Worm (Caenorhabditis elegans) whole organism, young adult: ENCODE results near the gene mgl-1.

ENCODE experiments used
- B0019.2 ChIP-seq: fragments of 200-800 bp; sonication (Bioruptor generic); conservative IDR thresholded peaks from 2 replicates; pipeline ENCODE4 v1.3.6; 2022; ENCODE audit warnings: missing genetic modification reagents, missing genetic modification characterization, missing compliant biosample characterization
- B0261.1 ChIP-seq: sonication (generic microtip); optimal IDR thresholded peaks from 2 replicates; lab custom pipeline; 2016; ENCODE audit warnings: mild to moderate bottlenecking, missing genetic modification characterization, moderate library complexity, missing compliant biosample characterization
- C17E4.6 ChIP-seq: fragments of 200-800 bp; sonication (Bioruptor generic); IDR thresholded peaks from 2 replicates; pipeline ENCODE4 v1.3.6; 2022; ENCODE audit warnings: missing genetic modification reagents, missing genetic modification characterization, missing compliant biosample characterization
- D2030.7 ChIP-seq: fragments of 200-800 bp; sonication (Bioruptor generic); IDR thresholded peaks from 2 replicates; pipeline ENCODE4 v1.3.6; 2022; ENCODE audit warnings: missing genetic modification reagents, missing genetic modification characterization, missing compliant biosample characterization
- F33H1.4 ChIP-seq: fragments of 200-800 bp; sonication (Bioruptor generic); IDR thresholded peaks from 2 replicates; pipeline ENCODE4 v1.3.6; 2022; ENCODE audit warnings: missing genetic modification reagents, missing genetic modification characterization, missing compliant biosample characterization
- F39B2.1 ChIP-seq: fragments of 200-800 bp; sonication (Bioruptor generic); IDR thresholded peaks from 2 replicates; pipeline ENCODE4 v1.3.6; 2022; ENCODE audit warnings: missing genetic modification reagents, missing genetic modification characterization, missing compliant biosample characterization
- F49E8.2 ChIP-seq: sonication (generic microtip); optimal IDR thresholded peaks from 3 replicates; lab custom pipeline; 2017; ENCODE audit warnings: missing genetic modification characterization, mild to moderate bottlenecking, missing compliant biosample characterization, antibody characterized with exemption, moderate library complexity; ENCODE audit not compliant: insufficient read depth
- K11D2.4 ChIP-seq: fragments of 200-800 bp; sonication (Bioruptor generic); IDR thresholded peaks from 2 replicates; pipeline ENCODE4 v1.3.6; 2022; ENCODE audit warnings: missing genetic modification reagents, missing genetic modification characterization, missing compliant biosample characterization
- K12H6.12 ChIP-seq: fragments of 200-800 bp; sonication (Bioruptor generic); optimal IDR thresholded peaks from 2 replicates; lab custom pipeline; 2018; ENCODE audit warnings: mild to moderate bottlenecking, missing genetic modification characterization, missing compliant biosample characterization
- T07F8.4 ChIP-seq: sonication (generic microtip); optimal IDR thresholded peaks from 2 replicates; lab custom pipeline; 2016; ENCODE audit warnings: mild to moderate bottlenecking, missing genetic modification characterization, moderate library complexity, missing compliant biosample characterization
- Y53F4B.3 ChIP-seq: fragments of 200-800 bp; sonication (Bioruptor generic); IDR thresholded peaks from 2 replicates; pipeline ENCODE4 v1.3.6; 2022; ENCODE audit warnings: missing genetic modification reagents, missing genetic modification characterization, missing compliant biosample characterization
- Y53G8AR.9 ChIP-seq: fragments of 200-800 bp; sonication (Bioruptor generic); conservative IDR thresholded peaks from 2 replicates; pipeline ENCODE4 v1.3.6; 2022; ENCODE audit warnings: missing genetic modification reagents, missing genetic modification characterization, missing compliant biosample characterization
- Y67H2A.10 ChIP-seq: fragments of 200-800 bp; sonication (Bioruptor generic); conservative IDR thresholded peaks from 2 replicates; pipeline ENCODE4 v1.3.6; 2022; ENCODE audit warnings: missing genetic modification reagents, missing genetic modification characterization, missing compliant biosample characterization
- ZK185.1 ChIP-seq: sonication (generic microtip); optimal IDR thresholded peaks from 2 replicates; lab custom pipeline; 2016; ENCODE audit warnings: mild to moderate bottlenecking, missing genetic modification characterization, missing compliant biosample characterization; ENCODE audit not compliant: poor library complexity, severe bottlenecking
- ama-1 ChIP-seq, 3 experiments: fragments of 150-350 bp in 1 of 3; sonication (generic microtip) in 2 of 3; optimal IDR thresholded peaks; 2 replicates each; lab custom pipeline; 2014 to 2018; ENCODE audit warnings: missing biosample characterization in 2 of 3, missing genetic modification characterization in 2 of 3, missing genetic modification reagents in 2 of 3
- aptf-2 ChIP-seq: fragments of 200-800 bp; sonication (Bioruptor generic); conservative IDR thresholded peaks from 2 replicates; pipeline ENCODE4 v1.3.6; 2022; ENCODE audit warnings: missing genetic modification reagents, missing genetic modification characterization, missing compliant biosample characterization
- aptf-3 ChIP-seq: fragments of 200-800 bp; sonication (Bioruptor generic); IDR thresholded peaks from 2 replicates; pipeline ENCODE4 v1.3.6; 2022; ENCODE audit warnings: missing genetic modification characterization, missing compliant biosample characterization
- attf-3 ChIP-seq: fragments of 200-800 bp; sonication (Bioruptor generic); conservative IDR thresholded peaks from 2 replicates; pipeline ENCODE4 v1.3.6; 2022; ENCODE audit warnings: missing genetic modification reagents, missing genetic modification characterization, missing compliant biosample characterization
- attf-6 ChIP-seq: fragments of 200-800 bp; sonication (Bioruptor generic); IDR thresholded peaks from 2 replicates; pipeline ENCODE4 v1.3.6; 2022; ENCODE audit warnings: missing genetic modification reagents, missing genetic modification characterization, missing compliant biosample characterization
- ccch-3 ChIP-seq: fragments of 200-800 bp; sonication (Bioruptor generic); optimal IDR thresholded peaks from 2 replicates; lab custom pipeline; 2018; ENCODE audit warnings: mild to moderate bottlenecking, missing genetic modification characterization, missing compliant biosample characterization
- cebp-1 ChIP-seq, 2 experiments: fragments of 200-800 bp in 1 of 2; sonication (Bioruptor generic) in 1 of 2; sonication (generic microtip) in 1 of 2; IDR thresholded peaks in 1 of 2; optimal IDR thresholded peaks in 1 of 2; 2 replicates each; pipeline versions ENCODE4 v1.3.6 to Lab custom; 2017 to 2022; ENCODE audit warnings: missing compliant biosample characterization in 2 of 2, missing genetic modification characterization in 2 of 2, mild to moderate bottlenecking in 1 of 2, missing genetic modification reagents in 1 of 2, moderate library complexity in 1 of 2
- cebp-2 ChIP-seq: fragments of 200-800 bp; sonication (Bioruptor generic); IDR thresholded peaks from 2 replicates; pipeline ENCODE4 v1.3.6; 2022; ENCODE audit warnings: missing genetic modification characterization, missing compliant biosample characterization
- ceh-79 ChIP-seq: sonication (generic microtip); optimal IDR thresholded peaks from 2 replicates; lab custom pipeline; 2017; ENCODE audit warnings: mild to moderate bottlenecking, missing genetic modification characterization, missing compliant biosample characterization
- ceh-91 ChIP-seq: fragments of 200-800 bp; sonication (Bioruptor generic); IDR thresholded peaks from 2 replicates; pipeline ENCODE4 v1.3.6; 2022; ENCODE audit warnings: missing genetic modification reagents, missing genetic modification characterization, missing compliant biosample characterization
- egrh-3 ChIP-seq: fragments of 200-800 bp; sonication (Bioruptor generic); IDR thresholded peaks from 2 replicates; pipeline ENCODE4 v1.3.6; 2022; ENCODE audit warnings: missing genetic modification reagents, missing genetic modification characterization, missing compliant biosample characterization
- fkh-3 ChIP-seq: sonication (generic microtip); optimal IDR thresholded peaks from 2 replicates; lab custom pipeline; 2016; ENCODE audit warnings: mild to moderate bottlenecking, missing genetic modification characterization, missing compliant biosample characterization
- lin-35 ChIP-seq, 3 experiments: fragments of 150-350 bp in 2 of 3; sonication (generic microtip) in 1 of 3; optimal IDR thresholded peaks; 2 replicates each; lab custom pipeline; 2014 to 2018; ENCODE audit warnings: missing biosample characterization in 3 of 3, missing genetic modification characterization in 3 of 3, missing genetic modification reagents in 3 of 3
- lin-40 ChIP-seq: sonication (generic microtip); optimal IDR thresholded peaks from 2 replicates; lab custom pipeline; 2016; ENCODE audit warnings: missing genetic modification characterization, mild to moderate bottlenecking, missing compliant biosample characterization, missing genotype, missing genetic modification reagents
- lir-1 ChIP-seq: fragments of 200-800 bp; sonication (Bioruptor generic); conservative IDR thresholded peaks from 2 replicates; pipeline ENCODE4 v1.3.6; 2022; ENCODE audit warnings: missing genetic modification reagents, missing genetic modification characterization, missing compliant biosample characterization
- madf-8 ChIP-seq: fragments of 200-800 bp; sonication (Bioruptor generic); conservative IDR thresholded peaks from 2 replicates; pipeline ENCODE4 v1.3.6; 2022; ENCODE audit warnings: missing genetic modification reagents, missing genetic modification characterization, missing compliant biosample characterization
- mel-28 ChIP-seq: sonication (generic microtip); optimal IDR thresholded peaks from 2 replicates; lab custom pipeline; 2016; ENCODE audit warnings: borderline replicate concordance, mild to moderate bottlenecking, missing genetic modification characterization, missing compliant biosample characterization
- nhr-80 ChIP-seq: sonication (generic microtip); optimal IDR thresholded peaks from 2 replicates; lab custom pipeline; 2016; ENCODE audit warnings: missing genetic modification characterization, missing compliant biosample characterization
- nhr-90 ChIP-seq: sonication (generic microtip); optimal IDR thresholded peaks from 2 replicates; lab custom pipeline; 2016; ENCODE audit warnings: missing genotype, mild to moderate bottlenecking, missing genetic modification characterization, missing compliant biosample characterization
- pbrm-1 ChIP-seq: fragments of 200-800 bp; sonication (Bioruptor generic); IDR thresholded peaks from 2 replicates; pipeline ENCODE4 v1.3.6; 2022; ENCODE audit warnings: missing genetic modification reagents, missing genetic modification characterization, missing compliant biosample characterization
- pha-4 ChIP-seq: fragments of 150-350 bp; sonication (generic microtip); optimal IDR thresholded peaks from 2 replicates; lab custom pipeline; 2014; ENCODE audit warnings: missing biosample characterization, missing genetic modification reagents, missing genetic modification characterization
- rcor-1 ChIP-seq: fragments of 200-800 bp; sonication (Bioruptor generic); IDR thresholded peaks from 2 replicates; pipeline ENCODE4 v1.3.6; 2022; ENCODE audit warnings: missing genetic modification reagents, missing genetic modification characterization, missing compliant biosample characterization
- rec-8 ChIP-seq, 2 experiments: sonication (generic microtip); optimal IDR thresholded peaks; 2 replicates each; lab custom pipeline; 2016; ENCODE audit warnings: mild to moderate bottlenecking in 2 of 2, missing genetic modification characterization in 2 of 2, missing genetic modification reagents in 2 of 2, missing genotype in 2 of 2, missing biosample characterization in 1 of 2, missing compliant biosample characterization in 1 of 2, moderate library complexity in 1 of 2
- repo-1 ChIP-seq: sonication (generic microtip); optimal IDR thresholded peaks from 2 replicates; lab custom pipeline; 2017; ENCODE audit warnings: mild to moderate bottlenecking, missing genetic modification characterization, missing compliant biosample characterization
- rpc-1 ChIP-seq, 2 experiments: fragments of 150-350 bp in 1 of 2; sonication (generic microtip) in 1 of 2; optimal IDR thresholded peaks; 2 replicates each; lab custom pipeline; 2014 to 2018; ENCODE audit warnings: missing biosample characterization in 1 of 2, missing genetic modification characterization in 1 of 2, missing genetic modification reagents in 1 of 2, missing genotype in 1 of 2
- snpc-1.1 ChIP-seq: sonication (generic microtip); optimal IDR thresholded peaks from 2 replicates; lab custom pipeline; 2017; ENCODE audit warnings: missing genetic modification characterization, mild to moderate bottlenecking, missing compliant biosample characterization, antibody characterized with exemption, moderate library complexity, missing genotype, missing genetic modification reagents; ENCODE audit not compliant: insufficient read depth
- snpc-1.3 ChIP-seq: sonication (generic microtip); optimal IDR thresholded peaks from 2 replicates; lab custom pipeline; 2017; ENCODE audit warnings: missing genetic modification characterization, mild to moderate bottlenecking, missing compliant biosample characterization, antibody characterized with exemption, moderate library complexity, missing genotype, missing genetic modification reagents; ENCODE audit not compliant: insufficient read depth
- sptf-2 ChIP-seq: fragments of 200-800 bp; sonication (Bioruptor generic); optimal IDR thresholded peaks from 2 replicates; lab custom pipeline; 2018; ENCODE audit warnings: mild to moderate bottlenecking, missing genetic modification characterization, missing compliant biosample characterization
- tbx-9 ChIP-seq: sonication (generic microtip); optimal IDR thresholded peaks from 2 replicates; lab custom pipeline; 2016; ENCODE audit warnings: borderline replicate concordance, missing genetic modification characterization, inconsistent platforms, missing compliant biosample characterization
- unc-62 ChIP-seq: fragments of 150-350 bp; optimal IDR thresholded peaks from 2 replicates; lab custom pipeline; 2014; ENCODE audit warnings: missing biosample characterization, missing genetic modification reagents, missing genetic modification characterization
- ztf-22 ChIP-seq: fragments of 200-800 bp; sonication (Bioruptor generic); optimal IDR thresholded peaks from 2 replicates; lab custom pipeline; 2018; ENCODE audit warnings: mild to moderate bottlenecking, missing genetic modification characterization, moderate library complexity, missing compliant biosample characterization

The mgl-1 gene

DNA sequence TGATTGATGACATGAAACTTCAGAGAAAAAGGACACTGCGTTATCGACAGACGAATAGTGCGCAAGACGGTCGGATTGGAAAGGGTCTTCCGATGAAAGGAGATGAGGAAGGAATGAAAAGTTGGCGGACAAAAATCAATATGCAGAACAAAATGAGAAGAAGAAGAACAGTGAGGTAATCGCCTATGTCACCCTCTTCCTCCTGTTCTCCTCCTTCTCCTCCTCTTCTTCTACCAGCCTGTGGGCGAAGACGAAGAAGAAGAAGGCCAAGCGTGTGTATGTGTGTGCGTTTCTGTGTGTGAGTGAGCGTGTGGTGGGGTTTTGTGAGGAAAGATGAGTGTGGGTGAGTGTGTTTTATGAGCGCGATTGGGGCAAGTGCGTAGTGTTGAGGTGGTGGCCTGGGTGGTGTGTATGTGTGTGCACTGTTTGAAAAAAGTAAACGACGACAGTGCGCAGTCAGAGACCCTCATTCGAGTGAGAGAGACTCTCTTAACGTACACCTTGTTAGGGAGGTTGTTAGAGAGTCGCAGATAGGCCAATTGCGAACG is 43.8 kb downstream of the mgl-1 start, which contains the start of gene tsp-21:
tsp-21 (plus strand) TSS at position 146 of the 548 bp plus-strand sequence.
- TF ChIP-seq aptf-2 (GFP tag; lab: Robert Waterston, UW): no peak
- TF ChIP-seq ccch-3 (GFP tag; lab: Kevin White, UChicago): no peak
- TF ChIP-seq egrh-3 (GFP tag; lab: Robert Waterston, UW): peak; percentile 74
- no peak for TF ChIP-seq ZK185.1
- no peak for TF ChIP-seq T07F8.4 (tag; lab: Kevin White, UChicago)
- TF ChIP-seq attf-6 (GFP tag; lab: Robert Waterston, UW): no peak
- TF ChIP-seq Y53F4B.3 (GFP tag; lab: Robert Waterston, UW): no peak
- TF ChIP-seq snpc-1.1: no peak
- no peak for TF ChIP-seq F33H1.4 (GFP tag; lab: Robert Waterston, UW)
- TF ChIP-seq Y53G8AR.9 (GFP tag; lab: Robert Waterston, UW): no peak
- TF ChIP-seq lin-35 (GFP tag; optimal IDR thresholded peaks at IDR 0.05; lab: Kevin White, UChicago): peak in 1 of 3 experiments; percentile 47
- TF ChIP-seq pha-4: no peak
- TF ChIP-seq B0261.1 (tag; lab: Kevin White, UChicago): no peak
- no peak for TF ChIP-seq F39B2.1
- TF ChIP-seq pbrm-1: 0 out of 2 replicates have a peak, but pooled peaks have one; percentile 16
- peak; percentile 44 for TF ChIP-seq repo-1 (tag; lab: Kevin White, UChicago)
- no peak for TF ChIP-seq sptf-2 (GFP tag; lab: Kevin White, UChicago)
- TF ChIP-seq snpc-1.3 (tag; lab: Kevin White, UChicago): no peak
- no peak for TF ChIP-seq aptf-3
- TF ChIP-seq C17E4.6 (GFP tag; lab: Robert Waterston, UW): peak; percentile 59; the same call in 1 of the 2 replicates
- TF ChIP-seq ztf-22 (GFP tag; lab: Kevin White, UChicago): no peak
- TF ChIP-seq cebp-1 (GFP tag; IDR thresholded peaks at IDR 0.05; lab: Robert Waterston, UW): peak; percentile 39; the same call in 1 of the 2 replicates
- TF ChIP-seq cebp-1 (tag; optimal IDR thresholded peaks at IDR 0.05; lab: Kevin White, UChicago): peak; percentile 81
- no peak for TF ChIP-seq ceh-91 (GFP tag; lab: Robert Waterston, UW)
- TF ChIP-seq ceh-79 (tag; lab: Kevin White, UChicago): no peak
- TF ChIP-seq rcor-1 (GFP tag; lab: Robert Waterston, UW): peak; percentile 31; the same call in 1 of the 2 replicates
- no peak for TF ChIP-seq tbx-9 (tag; lab: Kevin White, UChicago)
- TF ChIP-seq nhr-80: peak; percentile 90
- no peak for TF ChIP-seq K11D2.4
- peak; percentile 69 for TF ChIP-seq lin-40
- TF ChIP-seq attf-3 (GFP tag; lab: Robert Waterston, UW): no peak
- TF ChIP-seq rpc-1 (optimal IDR thresholded peaks at IDR 0.05; lab: Kevin White, UChicago): no peak
- TF ChIP-seq rpc-1 (tag; optimal IDR thresholded peaks at IDR 0.05; lab: Kevin White, UChicago): no peak
- TF ChIP-seq B0019.2 (GFP tag; lab: Robert Waterston, UW): no peak
- peak; percentile 92 for TF ChIP-seq lir-1 (GFP tag; lab: Robert Waterston, UW)
- TF ChIP-seq fkh-3 (tag; lab: Kevin White, UChicago): no peak
- peak; percentile 45 for TF ChIP-seq nhr-90 (tag; lab: Kevin White, UChicago)
- TF ChIP-seq F49E8.2 (tag; lab: Kevin White, UChicago): no peak
- TF ChIP-seq ama-1 (optimal IDR thresholded peaks at IDR 0.05; lab: Kevin White, UChicago): no peak
- no peak for TF ChIP-seq ama-1 (GFP tag; optimal IDR thresholded peaks at IDR 0.05; lab: Kevin White, UChicago)
- TF ChIP-seq cebp-2 (GFP tag; lab: Robert Waterston, UW): no peak
- TF ChIP-seq rec-8 (tag; optimal IDR thresholded peaks at IDR 0.05; lab: Kevin White, UChicago): no peak
- no peak for TF ChIP-seq mel-28 (tag; lab: Kevin White, UChicago)
- TF ChIP-seq D2030.7 (GFP tag; lab: Robert Waterston, UW): no peak
- TF ChIP-seq Y67H2A.10 (GFP tag; lab: Robert Waterston, UW): no peak
- no peak for TF ChIP-seq unc-62
- TF ChIP-seq madf-8 (GFP tag; lab: Robert Waterston, UW): no peak
- peak; percentile 61 for TF ChIP-seq K12H6.12
